Fruit fly (Drosophila melanogaster) whole organism, adult: ENCODE data around the gene Mct1.

Source experiments
- CG11617 ChIP-seq: fragments of 200-800 bp; sonication (Bioruptor generic); optimal IDR thresholded peaks from 2 replicates; lab custom pipeline; 2017; ENCODE audit warnings: mild to moderate bottlenecking, missing biosample characterization, missing genetic modification reagents, missing genetic modification characterization
- CG12768 ChIP-seq: fragments of 200-800 bp; sonication (Bioruptor generic); optimal IDR thresholded peaks from 2 replicates; lab custom pipeline; 2017; ENCODE audit warnings: missing biosample characterization, missing genetic modification characterization, mild to moderate bottlenecking, moderate library complexity, missing genetic modification reagents
- CG14711 ChIP-seq: fragments of 200-800 bp; sonication (Bioruptor generic); optimal IDR thresholded peaks from 2 replicates; lab custom pipeline; 2018; ENCODE audit warnings: missing biosample characterization, mild to moderate bottlenecking, missing genetic modification characterization, moderate library complexity
- CG1620 ChIP-seq: fragments of 200-800 bp; sonication (Bioruptor generic); optimal IDR thresholded peaks from 2 replicates; lab custom pipeline; 2016; ENCODE audit warnings: missing biosample characterization, missing genetic modification characterization
- CG33017 ChIP-seq: fragments of 200-800 bp; sonication (Bioruptor generic); optimal IDR thresholded peaks from 2 replicates; lab custom pipeline; 2018; ENCODE audit warnings: missing biosample characterization, mild to moderate bottlenecking, missing genetic modification characterization, moderate library complexity
- CG5204 ChIP-seq: fragments of 200-800 bp; sonication (Bioruptor generic); optimal IDR thresholded peaks from 2 replicates; lab custom pipeline; 2016; ENCODE audit warnings: missing biosample characterization, missing genetic modification characterization
- CG7045 ChIP-seq: fragments of 200-800 bp; sonication (Bioruptor generic); optimal IDR thresholded peaks from 2 replicates; lab custom pipeline; 2017; ENCODE audit warnings: missing biosample characterization, mild to moderate bottlenecking, missing genetic modification characterization
- CG7101 ChIP-seq: fragments of 200-800 bp; sonication (Bioruptor generic); optimal IDR thresholded peaks from 2 replicates; lab custom pipeline; 2018; ENCODE audit warnings: missing biosample characterization, mild to moderate bottlenecking, missing genetic modification characterization, moderate library complexity
- Clk ChIP-seq: fragments of 200-800 bp; sonication (Bioruptor generic); optimal IDR thresholded peaks from 2 replicates; lab custom pipeline; 2017; ENCODE audit warnings: missing biosample characterization, missing genetic modification characterization
- Crg-1 ChIP-seq: fragments of 200-800 bp; sonication (Bioruptor generic); optimal IDR thresholded peaks from 2 replicates; lab custom pipeline; 2016; ENCODE audit warnings: missing biosample characterization, missing genetic modification characterization
- Hr96 ChIP-seq: fragments of 200-800 bp; sonication (Bioruptor generic); optimal IDR thresholded peaks from 2 replicates; lab custom pipeline; 2016; ENCODE audit warnings: missing biosample characterization, missing genetic modification characterization
- Mnt ChIP-seq: fragments of 200-800 bp; sonication (Bioruptor generic); optimal IDR thresholded peaks from 2 replicates; lab custom pipeline; 2016; ENCODE audit warnings: missing biosample characterization, mild to moderate bottlenecking, missing genetic modification characterization
- bab1 ChIP-seq: fragments of 200-800 bp; sonication (Bioruptor generic); optimal IDR thresholded peaks from 3 replicates; lab custom pipeline; 2019; ENCODE audit warnings: missing biosample characterization, mild to moderate bottlenecking, missing genetic modification characterization, moderate library complexity
- cic ChIP-seq: fragments of 200-800 bp; sonication (Bioruptor generic); optimal IDR thresholded peaks from 2 replicates; lab custom pipeline; 2017; ENCODE audit warnings: missing biosample characterization, mild to moderate bottlenecking, missing genetic modification characterization, moderate library complexity
- cnc ChIP-seq, 2 experiments: fragments of >200 bp; optimal IDR thresholded peaks; 2 replicates each; lab custom pipeline; 2017
- kay ChIP-seq: fragments of 200-800 bp; sonication (Bioruptor generic); peaks from one replicate; lab custom pipeline; 2016; ENCODE audit warnings: missing biosample characterization, missing genetic modification characterization, borderline replicate concordance
- ovo ChIP-seq: fragments of 200-800 bp; sonication (Bioruptor generic); optimal IDR thresholded peaks from 2 replicates; lab custom pipeline; 2016; ENCODE audit warnings: missing biosample characterization, missing genetic modification characterization
- pad ChIP-seq: fragments of 200-800 bp; sonication (Bioruptor generic); optimal IDR thresholded peaks from 3 replicates; lab custom pipeline; 2017; ENCODE audit warnings: missing biosample characterization, missing genetic modification characterization, mild to moderate bottlenecking, moderate library complexity, missing genetic modification reagents
- tj ChIP-seq: fragments of 200-800 bp; sonication (Bioruptor generic); optimal IDR thresholded peaks from 3 replicates; lab custom pipeline; 2017; ENCODE audit warnings: missing biosample characterization, mild to moderate bottlenecking, missing genetic modification characterization, moderate library complexity
- toe ChIP-seq: fragments of 200-800 bp; sonication (Bioruptor generic); optimal IDR thresholded peaks from 2 replicates; lab custom pipeline; 2016; ENCODE audit warnings: missing biosample characterization, missing genetic modification characterization

Gene Mct1

DNA sequence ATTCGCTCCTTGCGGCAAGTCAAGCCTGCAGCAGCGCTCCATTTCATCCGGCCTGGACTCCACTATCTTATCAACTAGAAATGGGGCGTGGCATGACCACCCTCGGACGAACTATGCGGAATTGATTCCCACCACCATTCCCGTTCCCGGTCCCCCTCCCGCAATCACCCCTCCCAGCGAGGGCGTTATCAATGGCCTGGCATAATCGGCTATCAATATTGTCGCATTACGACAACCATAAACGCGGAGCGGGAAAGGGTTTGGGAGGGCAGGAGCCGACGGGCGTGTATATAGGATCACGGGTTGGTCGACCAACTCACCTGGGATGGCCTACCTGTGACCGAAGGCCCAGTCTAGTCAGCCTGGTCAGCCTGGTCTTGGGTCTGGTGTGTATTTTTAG lies 4.2 kb downstream of the Mct1 start:
- TF ChIP-seq CG14711 (tag; lab: Kevin White, UChicago): no peak
- TF ChIP-seq CG33017: no peak
- no peak for TF ChIP-seq Crg-1 (GFP tag; lab: Kevin White, UChicago)
- no peak for TF ChIP-seq cic
- no peak for TF ChIP-seq Hr96
- TF ChIP-seq CG12768: no peak
- TF ChIP-seq ovo (GFP tag; lab: Kevin White, UChicago): no peak

- TF ChIP-seq Hr96 (no peak), CG12768 (no peak), CG11617 (GFP tag; lab: Kevin White, UChicago) (no peak), CG7045 (no peak), kay (no peak), cnc (optimal IDR thresholded peaks at IDR 0.05; lab: Kevin White, UChicago) (no peak), pad (GFP tag; lab: Kevin White, UChicago) (no peak), CG7101 (tag; lab: Kevin White, UChicago) (no peak), CG33017 (no peak), CG5204 (GFP tag; lab: Kevin White, UChicago) (no peak), Crg-1 (GFP tag; lab: Kevin White, UChicago) (no peak), Clk (GFP tag; lab: Kevin White, UChicago) (no peak), Mnt (GFP tag; lab: Kevin White, UChicago) (no peak), ovo (GFP tag; lab: Kevin White, UChicago) (no peak), CG14711 (tag; lab: Kevin White, UChicago) (no peak), toe (no peak), tj (GFP tag; lab: Kevin White, UChicago) (no peak)
Observed at dm6 chrX:2193809-2194207, 4.8 kb downstream of the Mct1 start, which contains the start of gene CG14053. Gene CG14053 (minus strand): TSS chrX:2193909.

DNA sequence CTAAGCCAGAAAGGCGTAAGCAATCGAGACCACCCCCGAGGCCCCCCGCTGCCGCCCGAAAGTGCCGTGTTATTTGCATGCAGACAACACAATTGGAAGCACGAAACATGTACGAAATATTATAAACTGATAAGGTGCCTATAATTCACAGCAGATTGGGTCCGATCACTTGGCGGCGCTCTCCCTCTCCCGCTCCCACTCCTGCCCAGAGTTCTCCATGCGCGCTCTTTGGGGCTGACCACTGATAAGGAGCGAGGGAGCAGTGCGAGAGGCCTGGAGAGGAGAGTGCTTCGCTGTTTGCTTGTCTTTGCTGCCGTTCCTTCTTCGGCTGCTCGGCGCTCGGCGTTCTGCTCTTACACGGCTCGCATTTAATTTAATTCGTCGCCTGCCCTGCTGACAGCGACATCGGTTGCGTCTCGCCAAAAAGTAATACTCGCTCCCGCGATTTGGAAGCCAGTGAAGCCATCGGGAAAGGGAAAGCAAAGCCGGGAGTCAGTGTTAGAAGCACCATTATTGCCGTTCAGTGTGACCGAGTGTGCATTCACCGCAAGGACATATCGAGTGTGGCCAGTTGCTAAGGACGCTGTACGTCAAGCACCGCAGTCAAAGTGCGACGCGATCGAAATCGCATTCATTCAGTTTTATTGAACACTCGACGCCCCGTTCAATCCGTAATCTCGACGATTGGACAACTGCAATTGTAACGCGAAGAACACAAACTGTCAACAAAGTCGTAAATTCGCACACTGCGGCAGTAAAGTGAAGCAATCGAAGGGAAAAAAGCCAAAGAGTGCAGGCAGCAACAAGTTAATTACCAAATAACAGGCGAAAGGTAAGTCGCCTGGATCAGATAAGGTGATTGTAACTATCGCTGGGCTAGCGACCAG lies 5.5 kb downstream of the Mct1 start:
- TF ChIP-seq Clk (GFP tag; lab: Kevin White, UChicago) (no peak), cic (peak; percentile 81), CG1620 (GFP tag; lab: Kevin White, UChicago) (peak; percentile 13), kay (no peak), ovo (GFP tag; lab: Kevin White, UChicago) (peak; percentile 37), tj (GFP tag; lab: Kevin White, UChicago) (peak; percentile 46), Mnt (GFP tag; lab: Kevin White, UChicago) (peak; percentile 34), pad (GFP tag; lab: Kevin White, UChicago) (peak; percentile 92), Crg-1 (GFP tag; lab: Kevin White, UChicago) (no peak)

DNA sequence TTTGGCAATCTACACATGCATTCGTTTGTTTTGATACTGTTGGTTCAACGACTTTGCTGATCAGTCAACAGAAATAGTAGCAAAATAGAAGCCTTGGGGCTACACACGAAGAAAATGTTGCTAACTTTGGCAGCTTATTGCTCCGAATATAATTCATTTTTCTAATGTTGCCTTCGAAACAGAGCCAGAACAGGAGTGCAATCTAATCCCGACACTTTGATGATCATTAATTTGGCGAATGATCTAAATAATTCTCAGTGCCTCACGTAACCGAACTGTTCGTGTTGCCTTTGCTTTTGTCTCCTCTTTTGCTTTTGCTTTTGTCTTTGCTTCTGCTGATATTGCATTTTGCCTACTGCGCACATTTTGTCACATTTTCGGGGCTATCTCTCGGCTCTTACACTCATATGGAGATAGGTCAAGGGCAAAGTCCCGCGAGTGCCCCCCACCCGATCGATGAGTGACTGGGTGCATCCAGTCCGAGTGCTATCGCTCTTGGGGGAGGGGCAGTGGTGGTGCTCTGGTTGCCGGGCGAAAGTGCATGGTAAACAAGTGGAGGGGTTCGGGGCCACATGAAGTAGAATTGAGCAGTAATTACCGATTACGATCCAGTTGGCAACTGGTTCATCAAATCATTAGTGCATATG lies 7.2 kb downstream of the Mct1 start:
- TF ChIP-seq CG14711 (tag; lab: Kevin White, UChicago): peak; percentile 71
- peak; percentile 27 for TF ChIP-seq pad (GFP tag; lab: Kevin White, UChicago)
- no peak for TF ChIP-seq CG12768
- TF ChIP-seq ovo (GFP tag; lab: Kevin White, UChicago): no peak
- TF ChIP-seq kay: no peak
- TF ChIP-seq CG11617 (GFP tag; lab: Kevin White, UChicago): peak; percentile 25
- no peak for TF ChIP-seq cic
- TF ChIP-seq CG33017: no peak
- no peak for TF ChIP-seq cnc (optimal IDR thresholded peaks at IDR 0.05; lab: Kevin White, UChicago)
- peak; percentile 41 for TF ChIP-seq Hr96
- TF ChIP-seq CG1620 (GFP tag; lab: Kevin White, UChicago): no peak
- TF ChIP-seq Mnt (GFP tag; lab: Kevin White, UChicago): no peak
- peak; percentile 90 for TF ChIP-seq tj (GFP tag; lab: Kevin White, UChicago)
- no peak for TF ChIP-seq Clk (GFP tag; lab: Kevin White, UChicago)
- TF ChIP-seq CG5204 (GFP tag; lab: Kevin White, UChicago): no peak
- TF ChIP-seq CG7045: no peak
- peak; percentile 71 for TF ChIP-seq CG7101 (tag; lab: Kevin White, UChicago)
- no peak for TF ChIP-seq Crg-1 (GFP tag; lab: Kevin White, UChicago)
- TF ChIP-seq bab1: peak; percentile 90
- TF ChIP-seq toe: no peak

DNA sequence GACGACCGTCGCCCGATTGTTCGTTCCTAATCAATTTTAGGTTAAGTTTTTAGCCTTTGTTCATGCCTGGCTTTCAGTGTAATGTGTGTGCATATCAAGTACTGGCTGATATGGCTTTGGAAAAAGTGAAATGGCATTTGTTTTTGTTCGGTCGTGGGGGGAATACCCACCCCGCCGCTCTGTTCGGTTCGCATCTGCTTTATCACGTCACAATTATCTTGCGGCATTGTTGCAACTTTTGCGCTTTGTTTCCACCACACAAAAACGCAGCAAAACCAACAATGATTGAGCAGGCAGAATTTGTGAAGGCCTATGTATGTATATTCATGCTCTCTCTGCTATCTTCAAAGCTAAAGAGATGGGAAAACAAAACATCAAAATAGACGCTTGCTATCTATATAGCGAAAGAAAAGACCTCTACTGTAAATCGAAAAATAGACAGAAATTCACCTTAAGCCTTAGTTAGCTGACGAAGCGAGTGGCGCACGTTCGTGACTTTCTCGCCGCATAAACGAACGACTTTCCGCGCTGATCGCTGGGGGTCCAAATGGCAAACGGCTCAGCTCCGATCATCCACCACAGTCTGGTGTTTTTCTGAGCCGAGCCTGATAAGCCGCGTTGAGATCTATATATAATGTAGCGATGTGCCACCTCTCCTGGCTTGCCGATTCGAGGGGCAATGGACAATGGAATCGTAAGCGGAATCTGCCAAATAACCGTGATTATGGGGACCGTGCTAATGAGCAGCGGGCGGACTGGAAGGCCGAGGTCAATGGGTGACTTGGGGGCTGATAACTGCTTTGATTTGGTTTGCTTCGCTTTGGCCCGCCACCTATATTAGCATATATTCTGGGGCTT lies 8.7 kb downstream of the Mct1 start:
- TF ChIP-seq CG14711 (tag; lab: Kevin White, UChicago) (no peak), tj (GFP tag; lab: Kevin White, UChicago) (no peak), pad (GFP tag; lab: Kevin White, UChicago) (no peak), toe (no peak), CG7101 (tag; lab: Kevin White, UChicago) (no peak), CG12768 (no peak), Hr96 (no peak), Crg-1 (GFP tag; lab: Kevin White, UChicago) (no peak), cic (no peak)

DNA sequence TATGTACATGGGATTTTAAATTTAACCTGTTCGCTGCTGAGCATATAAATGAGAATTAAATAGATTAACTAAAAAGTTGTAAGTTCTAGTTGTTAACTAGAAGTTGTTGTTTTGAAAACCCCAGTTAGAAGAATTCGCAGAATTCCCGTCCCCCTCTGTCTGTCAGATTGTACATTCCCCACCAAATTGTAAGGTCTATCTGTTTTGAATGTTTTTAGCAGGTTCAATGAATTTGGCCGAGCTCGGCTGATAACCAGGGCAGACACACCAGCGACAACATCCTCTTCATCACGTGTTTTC lies 9.2 kb downstream of the Mct1 start:
- TF ChIP-seq CG7045 (no peak), toe (no peak), cnc (optimal IDR thresholded peaks at IDR 0.05; lab: Kevin White, UChicago) (no peak), CG14711 (tag; lab: Kevin White, UChicago) (no peak), CG33017 (no peak), ovo (GFP tag; lab: Kevin White, UChicago) (no peak), CG1620 (GFP tag; lab: Kevin White, UChicago) (no peak), Clk (GFP tag; lab: Kevin White, UChicago) (no peak), CG5204 (GFP tag; lab: Kevin White, UChicago) (no peak), kay (no peak), pad (GFP tag; lab: Kevin White, UChicago) (no peak), Hr96 (no peak), tj (GFP tag; lab: Kevin White, UChicago) (no peak), Crg-1 (GFP tag; lab: Kevin White, UChicago) (no peak), CG11617 (GFP tag; lab: Kevin White, UChicago) (no peak), cic (no peak), bab1 (no peak), CG7101 (tag; lab: Kevin White, UChicago) (no peak)
